Fruit fly (Drosophila melanogaster): ENCODE results near the gene CG12470.

- no peak for TF ChIP-seq psq (GFP tag; optimal IDR thresholded peaks at IDR 0.05)
- no peak for TF ChIP-seq pan (optimal IDR thresholded peaks at IDR 0.05)
- TF ChIP-seq Abd-B (GFP tag; optimal IDR thresholded peaks at IDR 0.05), result no peak
- TF ChIP-seq OdsH (GFP tag; optimal IDR thresholded peaks at IDR 0.05), result no peak
- no peak for TF ChIP-seq sage (GFP tag; optimal IDR thresholded peaks at IDR 0.05)
- TF ChIP-seq Myc (optimal IDR thresholded peaks at IDR 0.05), result no peak
- no peak for TF ChIP-seq CG32264 (GFP tag; optimal IDR thresholded peaks at IDR 0.05)
- TF ChIP-seq fru (GFP tag; optimal IDR thresholded peaks at IDR 0.05), result no peak
- TF ChIP-seq ey (GFP tag; optimal IDR thresholded peaks at IDR 0.05), result no peak
- no peak for TF ChIP-seq Dif (GFP tag; optimal IDR thresholded peaks at IDR 0.05; ENCODE audit: partially characterized antibody)
- no peak for TF ChIP-seq Dfd (GFP tag; optimal IDR thresholded peaks at IDR 0.05)
- no peak for TF ChIP-seq usp (GFP tag; optimal IDR thresholded peaks at IDR 0.05)
- no peak for TF ChIP-seq Hnf4 (GFP tag; optimal IDR thresholded peaks at IDR 0.05)
These were observed 3.8 kb downstream of the CG12470 start for dm6 chrX:311328-311727.

Measured in whole organism, wandering third instar larva.